Fruit fly (Drosophila melanogaster): ENCODE results near the gene GMF.
A peak's percentile ranks its signal among the peaks of the same experiment; 100 is the strongest.

GMF gene

DNA sequence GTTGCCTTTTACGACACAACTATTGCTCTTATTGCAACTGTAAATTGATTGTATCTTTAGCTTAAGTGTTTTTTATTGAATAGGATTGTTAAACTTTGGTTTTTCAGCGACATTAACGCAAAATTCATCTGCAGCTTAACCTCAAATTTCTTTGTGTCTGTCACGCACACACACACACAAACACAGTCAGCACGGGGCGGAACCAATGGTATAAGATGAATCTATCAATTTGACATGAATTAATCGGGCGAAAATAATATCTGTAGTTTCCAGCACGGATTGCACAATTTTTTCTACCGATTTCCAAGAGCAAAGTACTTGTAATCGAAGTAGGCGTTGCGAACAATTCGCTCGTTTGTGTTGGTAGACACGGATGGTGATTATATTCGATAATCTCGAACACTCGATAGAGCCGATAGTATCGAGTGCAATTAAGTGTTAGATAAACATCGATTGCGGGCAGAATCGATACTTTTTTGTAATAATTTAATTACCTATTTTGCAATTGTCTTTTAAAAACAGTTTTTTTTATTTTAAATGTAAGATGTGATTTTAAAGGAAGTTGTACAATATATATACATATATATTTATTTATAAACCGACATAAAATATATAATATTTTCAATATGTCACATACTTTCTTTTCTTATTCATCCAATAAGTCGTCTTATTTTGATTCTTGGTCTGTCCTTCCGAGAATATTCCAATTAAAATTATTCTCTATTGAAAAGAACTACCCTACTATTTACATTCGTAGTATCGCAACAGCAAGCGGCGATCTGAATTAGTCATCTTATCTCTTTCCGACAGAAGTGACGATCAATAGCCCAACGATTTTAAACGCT lies 45.3 kb downstream of the GMF start, which contains the start of the genes PRL-1 and EndoGI (continued):
- TF ChIP-seq Deaf1 (tag; optimal IDR thresholded peaks at IDR 0.05) (peak; percentile 62), corto (GFP tag; optimal IDR thresholded peaks at IDR 0.05) (no peak), Stat92E (GFP tag; optimal IDR thresholded peaks at IDR 0.05) (peak in 1 of 3 experiments; percentile 34), gfzf (GFP tag; optimal IDR thresholded peaks at IDR 0.05) (peak; percentile 19), CG17186 (GFP tag; optimal IDR thresholded peaks at IDR 0.05) (peak; percentile 43), hth (optimal IDR thresholded peaks at IDR 0.05) (no peak), Dbx (GFP tag; IDR thresholded peaks at IDR 0.05) (peak; percentile 71; the same call in 1 of the 3 replicates), slp2 (GFP tag; optimal IDR thresholded peaks at IDR 0.05) (no peak), ro (GFP tag; IDR thresholded peaks at IDR 0.05) (no peak), CG9215 (GFP tag; IDR thresholded peaks at IDR 0.05) (no peak), NK7.1 (GFP tag; optimal IDR thresholded peaks at IDR 0.05) (no peak), caup (GFP tag; optimal IDR thresholded peaks at IDR 0.05; ENCODE audit: severe bottlenecking) (peak; percentile 71), MTF-1 (GFP tag; optimal IDR thresholded peaks at IDR 0.05; ENCODE audit: borderline replicate concordance) (no peak), Max (GFP tag; optimal IDR thresholded peaks at IDR 0.05) (peak; percentile 68), HLH4C (GFP tag; IDR thresholded peaks at IDR 0.05; ENCODE audit: partially characterized antibody) (peak; percentile 99), stwl (tag; optimal IDR thresholded peaks at IDR 0.05) (peak; percentile 96), CG7786 (GFP tag; optimal IDR thresholded peaks at IDR 0.05) (no peak), gsb (GFP tag; IDR thresholded peaks at IDR 0.05) (no peak; the same call in 1 of the 2 replicates), CG9437 (GFP tag; optimal IDR thresholded peaks at IDR 0.05) (peak; percentile 56), CG3838 (GFP tag; optimal IDR thresholded peaks at IDR 0.05) (no peak), vvl (GFP tag; IDR thresholded peaks at IDR 0.05) (peak; percentile 88), CG7928 (GFP tag; optimal IDR thresholded peaks at IDR 0.05) (no peak), Dfd (GFP tag; optimal IDR thresholded peaks at IDR 0.05) (no peak), CG13775 (GFP tag; optimal IDR thresholded peaks at IDR 0.05) (peak; percentile 79), CG17361 (GFP tag; IDR thresholded peaks at IDR 0.05) (peak; percentile 85), CkIIα-i1 (GFP tag; IDR thresholded peaks at IDR 0.05) (no peak), CG10979 (tag; optimal IDR thresholded peaks at IDR 0.05) (peak; percentile 72), CG17829 (tag; optimal IDR thresholded peaks at IDR 0.05) (peak; percentile 91), CG11696 (GFP tag; IDR thresholded peaks at IDR 0.05) (peak; percentile 77), bab2 (GFP tag; optimal IDR thresholded peaks at IDR 0.05) (peak; percentile 13), CG33557 (GFP tag; optimal IDR thresholded peaks at IDR 0.05) (peak; percentile 49), ara (GFP tag; IDR thresholded peaks at IDR 0.05) (peak; percentile 44; the same call in 1 of the 2 replicates), CG3995 (GFP tag; optimal IDR thresholded peaks at IDR 0.05) (peak; percentile 72), CG3407 (GFP tag; optimal IDR thresholded peaks at IDR 0.05) (peak; percentile 21), CG15269 (tag; optimal IDR thresholded peaks at IDR 0.05) (peak; percentile 90), dpn (GFP tag; optimal IDR thresholded peaks at IDR 0.05) (peak; percentile 1 to 73), Dip2 (GFP tag; IDR thresholded peaks at IDR 0.05) (no peak), sqz (GFP tag; optimal IDR thresholded peaks at IDR 0.05) (peak; percentile 59), CG1792 (GFP tag; optimal IDR thresholded peaks at IDR 0.05) (no peak), CG8359 (GFP tag; optimal IDR thresholded peaks at IDR 0.05; ENCODE audit: borderline replicate concordance) (no peak), nerfin-2 (GFP tag; IDR thresholded peaks at IDR 0.05; ENCODE audit: partially characterized antibody) (peak; percentile 100), CG34224 (GFP tag; IDR thresholded peaks at IDR 0.05; ENCODE audit: partially characterized antibody) (peak; percentile 99), CG1602 (GFP tag; optimal IDR thresholded peaks at IDR 0.05) (peak; percentile 64), CG16863 (GFP tag; optimal IDR thresholded peaks at IDR 0.05) (no peak), ap (GFP tag; IDR thresholded peaks at IDR 0.05) (peak; percentile 72), zen (tag; optimal IDR thresholded peaks at IDR 0.05) (peak; percentile 87), gcm2 (GFP tag; optimal IDR thresholded peaks at IDR 0.05) (no peak), kni (GFP tag; optimal IDR thresholded peaks at IDR 0.05) (no peak)

Data from whole organism, embryonic.